Fruit fly (Drosophila melanogaster): ENCODE measurements around the gene CG9926.

CG9926 gene

DNA sequence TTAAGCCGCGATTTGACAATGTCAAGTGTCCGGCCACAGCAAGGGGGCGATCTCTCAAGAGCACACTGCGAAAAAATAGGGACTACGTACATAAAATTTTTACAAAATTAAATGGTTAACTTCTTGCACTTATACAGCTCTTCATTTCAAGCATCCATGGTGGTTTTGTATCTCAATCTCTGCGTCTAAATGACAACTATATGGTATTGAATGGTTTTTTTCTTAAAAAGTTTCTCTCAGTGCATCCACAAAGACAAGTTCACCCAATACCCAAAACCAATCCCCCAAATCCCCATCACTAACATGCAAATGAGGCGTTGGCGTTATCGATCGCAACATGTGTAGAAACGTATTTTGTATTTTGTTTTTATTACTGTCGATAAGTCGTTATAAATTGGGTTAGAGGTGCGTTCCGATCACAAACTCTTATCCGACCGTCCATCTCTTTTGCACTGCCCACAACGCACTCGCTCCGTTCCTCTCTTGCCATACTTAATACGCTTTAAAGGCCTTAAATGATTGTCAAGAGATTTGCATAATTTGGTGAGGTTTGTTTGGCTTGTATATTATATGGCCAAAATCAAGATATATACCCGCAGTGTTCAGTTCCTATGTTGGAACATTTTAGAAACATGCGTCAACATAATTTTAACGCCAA is 36.0 kb downstream of the CG9926 start (continued):
- TF ChIP-seq fd85E (GFP tag; optimal IDR thresholded peaks at IDR 0.05) (no peak), OdsH (GFP tag; optimal IDR thresholded peaks at IDR 0.05) (peak; percentile 36), dac (GFP tag; optimal IDR thresholded peaks at IDR 0.05) (no peak), Eip78C (GFP tag) (peak; percentile 66), CG32006 (GFP tag; optimal IDR thresholded peaks at IDR 0.05) (no peak), lz (GFP tag; optimal IDR thresholded peaks at IDR 0.05) (peak; percentile 53), Ets96B (tag; optimal IDR thresholded peaks at IDR 0.05) (no peak), CG6276 (GFP tag; optimal IDR thresholded peaks at IDR 0.05) (no peak), Lpt (GFP tag; optimal IDR thresholded peaks at IDR 0.05) (no peak), topi (GFP tag; optimal IDR thresholded peaks at IDR 0.05) (peak; percentile 66), Smox (GFP tag; optimal IDR thresholded peaks at IDR 0.05) (peak; percentile 54), Sox14 (GFP tag; optimal IDR thresholded peaks at IDR 0.05) (no peak), eg (GFP tag; IDR thresholded peaks at IDR 0.05) (no peak), salr (GFP tag; optimal IDR thresholded peaks at IDR 0.05) (no peak), CG9139 (GFP tag; optimal IDR thresholded peaks at IDR 0.05) (no peak), Met (GFP tag; optimal IDR thresholded peaks at IDR 0.05) (peak; percentile 70), CG31627 (GFP tag; optimal IDR thresholded peaks at IDR 0.05) (peak; percentile 70), CG8119 (GFP tag; IDR thresholded peaks at IDR 0.05) (no peak), Sox15 (GFP tag; optimal IDR thresholded peaks at IDR 0.05) (no peak), CG10669 (GFP tag; optimal IDR thresholded peaks at IDR 0.05) (no peak), CG8319 (GFP tag; optimal IDR thresholded peaks at IDR 0.05) (no peak), CG8632 (GFP tag; optimal IDR thresholded peaks at IDR 0.05) (peak; percentile 26), CG10631 (GFP tag; optimal IDR thresholded peaks at IDR 0.05) (no peak), Gug (GFP tag; IDR thresholded peaks at IDR 0.05) (no peak), CG11762 (GFP tag; optimal IDR thresholded peaks at IDR 0.05; ENCODE audit: insufficient read depth) (no peak), Hr39 (GFP tag; optimal IDR thresholded peaks at IDR 0.05) (peak; percentile 69), dsx (GFP tag; optimal IDR thresholded peaks at IDR 0.05; ENCODE audit: poor library complexity, severe bottlenecking) (no peak), vri (GFP tag; optimal IDR thresholded peaks at IDR 0.05) (peak; percentile 39), cyc (GFP tag; optimal IDR thresholded peaks at IDR 0.05) (peak; percentile 53), CG11294 (GFP tag; IDR thresholded peaks at IDR 0.05) (no peak)

DNA sequence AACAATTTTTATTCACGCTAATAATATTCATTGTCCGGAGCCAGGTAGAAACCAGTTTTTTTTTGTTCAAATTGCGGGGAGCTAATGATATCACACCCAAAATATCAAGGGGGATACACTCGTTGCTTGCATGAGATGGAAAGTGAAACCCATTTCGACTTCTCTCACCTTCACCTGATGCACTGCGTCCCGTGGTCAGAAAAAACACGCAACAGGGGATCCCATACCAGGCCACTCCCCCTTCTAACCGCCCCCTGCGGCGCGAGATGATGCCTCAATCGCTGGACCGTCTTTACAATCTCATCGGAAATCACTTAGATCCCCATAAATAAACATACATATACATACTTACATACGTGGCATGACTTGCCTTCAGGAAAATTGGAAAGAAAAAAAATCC is 37.4 kb downstream of the CG9926 start:
- no peak for TF ChIP-seq eg (GFP tag; IDR thresholded peaks at IDR 0.05)
- peak; percentile 80 for TF ChIP-seq Blimp-1 (GFP tag; optimal IDR thresholded peaks at IDR 0.05)
- TF ChIP-seq CG15336 (GFP tag; IDR thresholded peaks at IDR 0.05), result no peak
- no peak for TF ChIP-seq CG6854 (GFP tag; optimal IDR thresholded peaks at IDR 0.05)
- TF ChIP-seq CG6163 (GFP tag; IDR thresholded peaks at IDR 0.05), result no peak
- no peak for TF ChIP-seq CG11902 (GFP tag; optimal IDR thresholded peaks at IDR 0.05)
- peak; percentile 51 for TF ChIP-seq svp (GFP tag)

DNA sequence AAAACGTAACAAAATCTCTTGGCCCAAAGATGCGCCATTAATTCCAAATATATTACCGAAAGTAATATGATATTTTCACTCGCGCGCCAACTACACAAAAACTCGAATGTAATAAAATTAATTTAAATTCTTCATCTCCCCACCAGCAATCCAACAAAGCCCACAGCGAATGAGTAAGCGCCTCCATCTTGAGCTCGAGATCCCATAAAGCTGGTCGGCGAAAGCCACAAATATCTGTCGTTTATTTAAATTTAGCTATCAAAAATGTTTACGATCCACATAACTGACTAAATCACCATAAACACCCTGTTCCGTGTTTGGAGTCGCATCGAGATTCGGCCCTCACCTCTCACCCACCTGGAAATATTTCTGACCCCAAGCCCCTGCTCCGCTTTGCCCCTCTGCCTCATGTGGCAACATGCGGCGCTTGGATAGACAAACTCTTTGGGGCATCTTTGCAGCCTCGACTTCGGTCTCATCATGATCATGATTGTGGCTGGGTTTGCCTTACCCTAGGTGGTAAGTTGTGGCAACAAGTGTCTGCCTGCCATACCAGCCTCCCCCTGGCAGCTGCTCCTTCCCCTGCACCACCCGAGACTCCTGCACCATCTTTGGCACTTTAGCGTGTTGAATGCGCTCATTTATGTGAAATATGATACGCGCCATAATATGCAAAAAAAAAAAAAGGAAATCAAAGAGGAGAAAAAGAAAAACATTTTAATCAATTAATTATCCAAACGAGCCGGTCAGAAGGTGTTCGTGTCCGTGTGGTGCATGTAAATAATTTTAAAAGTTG is 38.7 kb downstream of the CG9926 start:
- TF ChIP-seq Sox14 (GFP tag; optimal IDR thresholded peaks at IDR 0.05), result no peak
- peak; percentile 7 for TF ChIP-seq Eip78C (GFP tag)
- no peak for TF ChIP-seq CG6276 (GFP tag; optimal IDR thresholded peaks at IDR 0.05)
- no peak for TF ChIP-seq CG3032 (tag; optimal IDR thresholded peaks at IDR 0.05)
- TF ChIP-seq Blimp-1 (GFP tag; optimal IDR thresholded peaks at IDR 0.05), result no peak
- TF ChIP-seq CG8632 (GFP tag; optimal IDR thresholded peaks at IDR 0.05), result no peak
- no peak for TF ChIP-seq svp (GFP tag)
- 0 out of 3 replicates have a peak, but pooled peaks have one; percentile 9 for TF ChIP-seq CG6163 (GFP tag; IDR thresholded peaks at IDR 0.05)
- no peak for TF ChIP-seq eg (GFP tag; IDR thresholded peaks at IDR 0.05)
- TF ChIP-seq spab (GFP tag; optimal IDR thresholded peaks at IDR 0.05), result no peak
- TF ChIP-seq CG6792 (GFP tag; optimal IDR thresholded peaks at IDR 0.05), result no peak
- TF ChIP-seq CG34406 (GFP tag; optimal IDR thresholded peaks at IDR 0.05), result no peak
- no peak for TF ChIP-seq CG15336 (GFP tag; IDR thresholded peaks at IDR 0.05)
- TF ChIP-seq CG4318 (GFP tag; optimal IDR thresholded peaks at IDR 0.05), result no peak
- peak in 1 of 2 experiments; percentile 57 for TF ChIP-seq ss (GFP tag; optimal IDR thresholded peaks at IDR 0.05)

All from whole organism, prepupa.